Worm (Caenorhabditis elegans) whole organism, early embryonic: Measurements from ENCODE around the gene srg-65.

Source experiments
- F13C5.2 ChIP-seq: sonication (generic microtip); optimal IDR thresholded peaks from 2 replicates; lab custom pipeline; 2017; ENCODE audit warnings: mild to moderate bottlenecking, missing genetic modification characterization, inconsistent platforms, missing compliant biosample characterization
- flt-1 ChIP-seq: fragments of 200-800 bp; sonication (Bioruptor generic); IDR thresholded peaks from 2 replicates; pipeline ENCODE4 v1.3.6; 2022; ENCODE audit warnings: missing genetic modification characterization, missing compliant biosample characterization
- sea-1 ChIP-seq: fragments of 200-800 bp; sonication (Bioruptor generic); conservative IDR thresholded peaks from 2 replicates; pipeline ENCODE4 v1.3.6; 2022; ENCODE audit warnings: missing genetic modification characterization, missing compliant biosample characterization
- tbx-11 ChIP-seq: fragments of 200-800 bp; sonication (Bioruptor generic); IDR thresholded peaks from 2 replicates; pipeline ENCODE4 v1.3.6; 2022; ENCODE audit warnings: missing genetic modification characterization, missing compliant biosample characterization
- tbx-37 ChIP-seq: fragments of 200-800 bp; sonication (Bioruptor generic); conservative IDR thresholded peaks from 2 replicates; pipeline ENCODE4 v1.3.6; 2022; ENCODE audit warnings: missing genetic modification reagents, missing genetic modification characterization, missing compliant biosample characterization

DNA sequence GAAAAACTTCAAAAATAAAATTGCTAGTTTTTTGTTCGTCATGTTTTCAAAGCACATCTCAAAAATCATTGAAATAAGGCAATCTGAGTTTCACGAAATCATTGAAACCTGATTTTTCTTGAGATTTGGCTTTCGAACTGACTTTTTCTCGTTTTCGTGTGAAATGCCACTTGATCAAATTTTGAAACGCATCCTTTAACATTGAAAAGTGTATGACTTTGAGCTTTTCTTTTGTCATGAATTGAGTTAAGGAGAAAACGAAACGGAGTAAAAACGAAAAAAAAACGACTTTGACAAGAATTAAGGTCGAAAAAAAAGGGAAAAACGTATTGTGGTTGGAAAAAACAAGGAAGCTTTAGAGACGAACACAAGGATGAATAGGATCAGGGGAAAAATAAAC, 29.8 kb downstream of the srg-65 start:
- TF ChIP-seq tbx-11 (GFP tag; lab: Robert Waterston, UW) (no peak), F13C5.2 (tag; lab: Kevin White, UChicago) (no peak), flt-1 (GFP tag; lab: Robert Waterston, UW) (no peak), tbx-37 (GFP tag; lab: Robert Waterston, UW) (no peak), sea-1 (GFP tag; lab: Robert Waterston, UW) (no peak)
